Fruit fly (Drosophila melanogaster): ENCODE measurements around the gene Atac1.

Gene Atac1

dm6 chr2L:6971597-6972036 lies 11.5 kb upstream of the Atac1 start, which contains the start of gene snRNP-U1-70K (continued):
- peak; percentile 99 for TF ChIP-seq CG14710 (tag; optimal IDR thresholded peaks at IDR 0.05)
- TF ChIP-seq Nf-YB (GFP tag; optimal IDR thresholded peaks at IDR 0.05), result no peak
- peak; percentile 64 for TF ChIP-seq CG12659 (GFP tag; optimal IDR thresholded peaks at IDR 0.05)
- no peak for TF ChIP-seq eyg (GFP tag; optimal IDR thresholded peaks at IDR 0.05)
- 0 out of 2 replicates have a peak, but pooled peaks have one; percentile 23 for TF ChIP-seq NFAT (GFP tag; IDR thresholded peaks at IDR 0.05)
- no peak for TF ChIP-seq CG10462 (GFP tag; optimal IDR thresholded peaks at IDR 0.05)
- no peak for TF ChIP-seq CG17385 (GFP tag; optimal IDR thresholded peaks at IDR 0.05)
- TF ChIP-seq crc (GFP tag; optimal IDR thresholded peaks at IDR 0.05), result no peak
- no peak for TF ChIP-seq lola (GFP tag; optimal IDR thresholded peaks at IDR 0.05)
- TF ChIP-seq CG2712 (tag; optimal IDR thresholded peaks at IDR 0.05), result peak; percentile 50
- no peak for TF ChIP-seq Ravus (GFP tag; IDR thresholded peaks at IDR 0.05)
- no peak for TF ChIP-seq nau (GFP tag; optimal IDR thresholded peaks at IDR 0.05)
- TF ChIP-seq Awh (GFP tag; IDR thresholded peaks at IDR 0.05), result peak; percentile 33; the same call in 1 of the 2 replicates
- TF ChIP-seq CG6254 (GFP tag; optimal IDR thresholded peaks at IDR 0.05), result no peak
- peak; percentile 66 for TF ChIP-seq Dek (tag; optimal IDR thresholded peaks at IDR 0.05)
- TF ChIP-seq Doc2 (GFP tag; IDR thresholded peaks at IDR 0.05), result no peak
- peak; percentile 79 for TF ChIP-seq ci (GFP tag; IDR thresholded peaks at IDR 0.05)
- TF ChIP-seq CG2116 (GFP tag; optimal IDR thresholded peaks at IDR 0.05), result peak; percentile 34
- TF ChIP-seq nerfin-1 (tag; optimal IDR thresholded peaks at IDR 0.05), result peak; percentile 87

dm6 chr2L:6970813-6971212 lies 10.7 kb upstream of the Atac1 start:
- TF ChIP-seq Med (GFP tag), result peak; percentile 40
- TF ChIP-seq jigr1 (GFP tag; IDR thresholded peaks at IDR 0.05), result 0 out of 3 replicates have a peak, but pooled peaks have one; percentile 10
- no peak for TF ChIP-seq Lpt (GFP tag; optimal IDR thresholded peaks at IDR 0.05)

dm6 chr2L:6968013-6968517 lies 7.9 kb upstream of the Atac1 start:
- TF ChIP-seq unc-4 (GFP tag; IDR thresholded peaks at IDR 0.05; ENCODE audit: partially characterized antibody), result peak; percentile 70
- TF ChIP-seq nom (GFP tag; optimal IDR thresholded peaks at IDR 0.05), result no peak
- no peak for TF ChIP-seq Sox102F (GFP tag; optimal IDR thresholded peaks at IDR 0.05)
- peak; percentile 65 for TF ChIP-seq CG30403 (GFP tag; optimal IDR thresholded peaks at IDR 0.05)
- TF ChIP-seq Ravus (GFP tag; IDR thresholded peaks at IDR 0.05), result no peak
- no peak for TF ChIP-seq corto (GFP tag; optimal IDR thresholded peaks at IDR 0.05)
- TF ChIP-seq dimm (GFP tag; IDR thresholded peaks at IDR 0.05), result no peak
- TF ChIP-seq CG8924 (tag; optimal IDR thresholded peaks at IDR 0.05), result peak; percentile 30
- no peak for TF ChIP-seq CG10565 (GFP tag; optimal IDR thresholded peaks at IDR 0.05)
- TF ChIP-seq prd (optimal IDR thresholded peaks at IDR 0.05), result no peak
- TF ChIP-seq prd (GFP tag; IDR thresholded peaks at IDR 0.05), result peak; percentile 23; the same call in 1 of the 3 replicates
- peak; percentile 48; the same call in 1 of the 2 replicates for TF ChIP-seq CG14441 (GFP tag; IDR thresholded peaks at IDR 0.05)
- TF ChIP-seq HLH3B (GFP tag; IDR thresholded peaks at IDR 0.05), result peak; percentile 27; the same call in 1 of the 2 replicates
- peak; percentile 8 for TF ChIP-seq CG1233 (GFP tag; optimal IDR thresholded peaks at IDR 0.05)
- no peak for TF ChIP-seq tio (GFP tag; optimal IDR thresholded peaks at IDR 0.05)
- TF ChIP-seq CG6854 (GFP tag; optimal IDR thresholded peaks at IDR 0.05), result peak; percentile 60
- TF ChIP-seq CG10431 (GFP tag; optimal IDR thresholded peaks at IDR 0.05), result no peak
- TF ChIP-seq CG1832 (GFP tag; optimal IDR thresholded peaks at IDR 0.05), result no peak
- TF ChIP-seq Dref (GFP tag; IDR thresholded peaks at IDR 0.05), result peak; percentile 59
- no peak for TF ChIP-seq Trl (optimal IDR thresholded peaks at IDR 0.05)
- TF ChIP-seq Trl (GFP tag; optimal IDR thresholded peaks at IDR 0.05), result peak; percentile 29
- peak; percentile 1 for TF ChIP-seq gfzf (GFP tag; optimal IDR thresholded peaks at IDR 0.05)
- peak; percentile 81; the same call in 1 of the 2 replicates for TF ChIP-seq bbx (GFP tag; IDR thresholded peaks at IDR 0.05; ENCODE audit: partially characterized antibody)
- TF ChIP-seq dpn (GFP tag; optimal IDR thresholded peaks at IDR 0.05), result peak; percentile 48 to 64
- peak; percentile 30 for TF ChIP-seq Deaf1 (tag; optimal IDR thresholded peaks at IDR 0.05)
- peak; percentile 45 for TF ChIP-seq tap (tag; optimal IDR thresholded peaks at IDR 0.05)
- no peak for TF ChIP-seq CG6175 (GFP tag; IDR thresholded peaks at IDR 0.05)
